Worm (Caenorhabditis elegans): ENCODE measurements around the gene Y61A9LA.7.

Y61A9LA.7 gene

ce11 chrV:4523312-4523711 lies 36.3 kb downstream of the Y61A9LA.7 start:
- peak; percentile 51 for TF ChIP-seq blmp-1 (tag; optimal IDR thresholded peaks at IDR 0.05)
- TF ChIP-seq dsc-1 (tag; optimal IDR thresholded peaks at IDR 0.05): no peak
- TF ChIP-seq elt-3 (tag; optimal IDR thresholded peaks at IDR 0.05): peak in 1 of 6 experiments; percentile 56
- peak in 1 of 2 experiments; percentile 9 for TF ChIP-seq mdl-1 (tag; optimal IDR thresholded peaks at IDR 0.05)
- TF ChIP-seq efl-1 (optimal IDR thresholded peaks at IDR 0.05): no peak
- no peak for TF ChIP-seq efl-1 (GFP tag; optimal IDR thresholded peaks at IDR 0.05 in 1 of 2)
- peak; percentile 10 for TF ChIP-seq unc-130 (tag; optimal IDR thresholded peaks at IDR 0.05)
- TF ChIP-seq fos-1 (tag; optimal IDR thresholded peaks at IDR 0.05): no peak

DNA sequence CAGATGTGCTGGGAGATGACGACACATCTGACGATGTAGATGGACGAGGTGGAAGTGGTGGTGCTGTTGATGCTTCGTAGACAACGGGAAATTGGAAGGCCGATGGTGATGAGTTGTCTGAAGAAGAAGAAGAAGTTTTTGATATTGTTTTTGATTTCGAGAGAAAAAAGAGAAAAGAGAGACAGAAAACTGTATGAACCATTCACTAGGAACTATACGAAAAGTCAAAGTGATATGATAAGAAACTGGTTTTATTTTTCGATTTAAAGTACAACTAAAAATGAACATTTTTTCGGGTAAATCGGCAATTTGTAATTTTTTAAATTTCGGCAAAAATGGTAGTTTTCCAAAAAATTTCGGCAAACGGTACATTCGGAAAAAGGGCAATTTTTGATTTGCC lies 40.9 kb downstream of the Y61A9LA.7 start:
- TF ChIP-seq C04F5.9 (tag; optimal IDR thresholded peaks at IDR 0.05) (no peak), nhr-28 (tag; optimal IDR thresholded peaks at IDR 0.05) (no peak), elt-3 (tag; optimal IDR thresholded peaks at IDR 0.05) (peak in 4 of 6 experiments; percentile 13 to 53 (median 29)), isw-1 (GFP tag; IDR thresholded peaks at IDR 0.05) (no peak), jun-1 (tag; optimal IDR thresholded peaks at IDR 0.05) (no peak), lin-14 (GFP tag; optimal IDR thresholded peaks at IDR 0.05) (peak; percentile 11), blmp-1 (tag; optimal IDR thresholded peaks at IDR 0.05) (peak; percentile 75), ceh-82 (tag; optimal IDR thresholded peaks at IDR 0.05) (no peak), nhr-85 (tag) (peak; percentile 53), xbp-1 (tag; optimal IDR thresholded peaks at IDR 0.05) (no peak), swsn-7 (tag; optimal IDR thresholded peaks at IDR 0.05) (no peak), sptf-1 (tag; optimal IDR thresholded peaks at IDR 0.05) (no peak), ceh-8 (GFP tag; optimal IDR thresholded peaks at IDR 0.05) (no peak), pag-3 (tag; optimal IDR thresholded peaks at IDR 0.05; ENCODE audit: borderline replicate concordance, insufficient read depth) (no peak), nhr-47 (tag; optimal IDR thresholded peaks at IDR 0.05) (no peak), nhr-84 (tag; optimal IDR thresholded peaks at IDR 0.05) (no peak)

- TF ChIP-seq ceh-8 (GFP tag; optimal IDR thresholded peaks at IDR 0.05) (no peak), xbp-1 (tag; optimal IDR thresholded peaks at IDR 0.05) (no peak), nhr-237 (tag; optimal IDR thresholded peaks at IDR 0.05) (no peak), nhr-76 (tag; optimal IDR thresholded peaks at IDR 0.05) (no peak), fkh-8 (tag; optimal IDR thresholded peaks at IDR 0.05) (no peak), unc-62 (GFP tag; optimal IDR thresholded peaks at IDR 0.05) (no peak), blmp-1 (tag; optimal IDR thresholded peaks at IDR 0.05) (no peak), tbx-2 (tag; optimal IDR thresholded peaks at IDR 0.05) (no peak), isw-1 (GFP tag; IDR thresholded peaks at IDR 0.05) (no peak), lin-35 (GFP tag; optimal IDR thresholded peaks at IDR 0.05) (no peak), jun-1 (tag; optimal IDR thresholded peaks at IDR 0.05) (no peak), nhr-84 (tag; optimal IDR thresholded peaks at IDR 0.05) (no peak), lin-13 (GFP tag; optimal IDR thresholded peaks at IDR 0.05) (no peak), F16B12.6 (tag; optimal IDR thresholded peaks at IDR 0.05) (no peak), snu-23 (GFP tag; optimal IDR thresholded peaks at IDR 0.05) (no peak), dpl-1 (GFP tag; optimal IDR thresholded peaks at IDR 0.05) (no peak), sup-37 (GFP tag; optimal IDR thresholded peaks at IDR 0.05) (no peak), fkh-10 (GFP tag; optimal IDR thresholded peaks at IDR 0.05) (no peak), nhr-71 (tag; optimal IDR thresholded peaks at IDR 0.05) (no peak)
Observed at ce11 chrV:4512733-4513132, 46.9 kb downstream of the Y61A9LA.7 start, which contains the start of gene T28F12.1. TSS of gene T28F12.1 (plus strand) at chrV:4513033.

ce11 chrV:4510351-4510750 lies 49.2 kb downstream of the Y61A9LA.7 start:
- TF ChIP-seq hlh-17 (GFP tag; optimal IDR thresholded peaks at IDR 0.05; ENCODE audit: borderline replicate concordance) (no peak), lin-13 (GFP tag; optimal IDR thresholded peaks at IDR 0.05) (no peak), blmp-1 (tag; optimal IDR thresholded peaks at IDR 0.05) (no peak), nhr-237 (tag; optimal IDR thresholded peaks at IDR 0.05) (no peak), lin-39 (tag; optimal IDR thresholded peaks at IDR 0.05) (no peak), hpl-2 (GFP tag; optimal IDR thresholded peaks at IDR 0.05) (no peak), efl-1 (optimal IDR thresholded peaks at IDR 0.05) (no peak), efl-1 (GFP tag; optimal IDR thresholded peaks at IDR 0.05 in 1 of 2) (peak in 1 of 2 experiments; percentile 71), elt-3 (tag; optimal IDR thresholded peaks at IDR 0.05) (no peak), aly-2 (tag; optimal IDR thresholded peaks at IDR 0.05) (no peak)
